Worm (Caenorhabditis elegans) whole organism, early embryonic: ENCODE results near the gene srd-40.

Source experiments
- B0310.2 ChIP-seq: sonication (generic microtip); optimal IDR thresholded peaks from 2 replicates; lab custom pipeline; 2016; ENCODE audit warnings: mild to moderate bottlenecking, missing genetic modification characterization, missing compliant biosample characterization
- F13C5.2 ChIP-seq: sonication (generic microtip); optimal IDR thresholded peaks from 2 replicates; lab custom pipeline; 2017; ENCODE audit warnings: mild to moderate bottlenecking, missing genetic modification characterization, inconsistent platforms, missing compliant biosample characterization
- aly-1 ChIP-seq: sonication (generic microtip); optimal IDR thresholded peaks from 2 replicates; lab custom pipeline; 2016; ENCODE audit warnings: missing genetic modification characterization, missing compliant biosample characterization
- ama-1 ChIP-seq: fragments of 150-350 bp; optimal IDR thresholded peaks from 2 replicates; lab custom pipeline; 2014
- ceh-13 ChIP-seq: fragments of 200-800 bp; sonication (Bioruptor generic); optimal IDR thresholded peaks from 2 replicates; lab custom pipeline; 2018; ENCODE audit warnings: mild to moderate bottlenecking, missing genetic modification characterization, missing compliant biosample characterization
- ceh-36 ChIP-seq: sonication (generic microtip); optimal IDR thresholded peaks from 2 replicates; lab custom pipeline; 2016; ENCODE audit warnings: missing genetic modification characterization, inconsistent platforms, missing compliant biosample characterization
- ets-7 ChIP-seq: sonication (generic microtip); optimal IDR thresholded peaks from 2 replicates; lab custom pipeline; 2016; ENCODE audit warnings: missing genotype, missing genetic modification characterization, missing compliant biosample characterization
- flt-1 ChIP-seq: fragments of 200-800 bp; sonication (Bioruptor generic); IDR thresholded peaks from 2 replicates; pipeline ENCODE4 v1.3.6; 2022; ENCODE audit warnings: missing genetic modification characterization, missing compliant biosample characterization
- hmbx-1 ChIP-seq: sonication (generic microtip); optimal IDR thresholded peaks from 2 replicates; lab custom pipeline; 2016; ENCODE audit warnings: mild to moderate bottlenecking, missing genetic modification characterization, missing compliant biosample characterization
- hmg-4 ChIP-seq: fragments of 200-800 bp; sonication (Bioruptor generic); optimal IDR thresholded peaks from 2 replicates; lab custom pipeline; 2018; ENCODE audit warnings: mild to moderate bottlenecking, missing genetic modification characterization, missing compliant biosample characterization
- hnd-1 ChIP-seq: sonication (generic microtip); optimal IDR thresholded peaks from 2 replicates; lab custom pipeline; 2016; ENCODE audit warnings: missing genetic modification characterization, missing compliant biosample characterization
- pes-1 ChIP-seq: fragments of 200-800 bp; sonication (Bioruptor generic); IDR thresholded peaks from 2 replicates; pipeline ENCODE4 v1.3.6; 2022; ENCODE audit warnings: missing genetic modification reagents, missing genetic modification characterization, missing compliant biosample characterization
- scrt-1 ChIP-seq: fragments of 200-800 bp; sonication (Bioruptor generic); IDR thresholded peaks from 2 replicates; pipeline ENCODE4 v1.3.6; 2022; ENCODE audit warnings: missing genetic modification characterization, missing compliant biosample characterization
- sea-1 ChIP-seq: fragments of 200-800 bp; sonication (Bioruptor generic); conservative IDR thresholded peaks from 2 replicates; pipeline ENCODE4 v1.3.6; 2022; ENCODE audit warnings: missing genetic modification characterization, missing compliant biosample characterization
- tbx-11 ChIP-seq: fragments of 200-800 bp; sonication (Bioruptor generic); IDR thresholded peaks from 2 replicates; pipeline ENCODE4 v1.3.6; 2022; ENCODE audit warnings: missing genetic modification characterization, missing compliant biosample characterization
- tbx-37 ChIP-seq: fragments of 200-800 bp; sonication (Bioruptor generic); conservative IDR thresholded peaks from 2 replicates; pipeline ENCODE4 v1.3.6; 2022; ENCODE audit warnings: missing genetic modification reagents, missing genetic modification characterization, missing compliant biosample characterization
- tra-4 ChIP-seq: sonication (generic microtip); optimal IDR thresholded peaks from 2 replicates; lab custom pipeline; 2017; ENCODE audit warnings: missing genetic modification characterization, missing compliant biosample characterization

Gene srd-40

ce11 chrX:12360444-12360843, 36.9 kb downstream of the srd-40 start, which contains the start of the genes nspc-15 and F19H6.6:
Gene nspc-15 (plus strand): TSS chrX:12360744.
Gene F19H6.6 (plus strand): TSS chrX:12360827.
- TF ChIP-seq B0310.2 (tag; lab: Kevin White, UChicago) (no peak), hmbx-1 (tag; lab: Kevin White, UChicago) (no peak), tra-4 (tag; lab: Kevin White, UChicago) (no peak), tbx-11 (no peak), ama-1 (lab: Kevin White, UChicago) (no peak), ets-7 (tag; lab: Kevin White, UChicago) (no peak), aly-1 (tag; lab: Kevin White, UChicago) (no peak), hmg-4 (no peak), hnd-1 (tag; lab: Kevin White, UChicago) (no peak), scrt-1 (no peak), F13C5.2 (tag; lab: Kevin White, UChicago) (no peak)

ce11 chrX:12362951-12363486, 39.5 kb downstream of the srd-40 start:
- TF ChIP-seq tra-4 (tag; lab: Kevin White, UChicago) (no peak), F13C5.2 (tag; lab: Kevin White, UChicago) (peak; percentile 49)

DNA sequence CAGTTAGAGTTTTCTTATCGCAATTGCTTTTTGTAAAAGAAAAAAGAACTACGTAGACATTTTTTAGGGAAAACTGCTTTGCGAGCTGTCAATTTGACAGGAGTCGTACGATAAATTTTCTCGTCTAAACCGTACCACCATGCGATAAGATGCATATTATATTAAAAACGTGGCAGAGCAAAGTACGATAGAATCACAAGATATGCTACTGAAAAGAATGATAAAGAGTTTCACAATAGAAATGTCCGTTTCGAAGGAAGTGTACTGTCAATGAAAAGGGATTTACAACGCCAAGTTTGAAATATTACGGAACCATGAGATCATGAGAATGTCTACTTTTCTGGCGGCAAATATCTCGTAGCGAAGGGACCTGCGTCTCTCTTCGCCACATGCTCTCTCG, 41.3 kb downstream of the srd-40 start, which contains the start of gene F19H6.5:
Gene F19H6.5, minus strand, starts transcription at position 101 of the 400 bp plus-strand sequence.
- TF ChIP-seq B0310.2 (tag; lab: Kevin White, UChicago) (no peak), ceh-36 (tag; lab: Kevin White, UChicago) (no peak), F13C5.2 (tag; lab: Kevin White, UChicago) (no peak), tbx-37 (GFP tag; lab: Robert Waterston, UW) (no peak), aly-1 (tag; lab: Kevin White, UChicago) (no peak), hmg-4 (no peak), ama-1 (lab: Kevin White, UChicago) (no peak), ets-7 (tag; lab: Kevin White, UChicago) (no peak), scrt-1 (no peak), hnd-1 (tag; lab: Kevin White, UChicago) (no peak), flt-1 (GFP tag; lab: Robert Waterston, UW) (no peak), sea-1 (GFP tag; lab: Robert Waterston, UW) (no peak), tbx-11 (no peak), pes-1 (no peak), tra-4 (tag; lab: Kevin White, UChicago) (no peak), hmbx-1 (tag; lab: Kevin White, UChicago) (no peak), ceh-13 (no peak)

- no peak for TF ChIP-seq hmbx-1 (tag; lab: Kevin White, UChicago)
- TF ChIP-seq sea-1 (GFP tag; lab: Robert Waterston, UW) = no peak
- TF ChIP-seq ceh-36 (tag; lab: Kevin White, UChicago) = no peak
- no peak for TF ChIP-seq tbx-37 (GFP tag; lab: Robert Waterston, UW)
- TF ChIP-seq scrt-1 = no peak
- TF ChIP-seq hnd-1 (tag; lab: Kevin White, UChicago) = no peak
- no peak for TF ChIP-seq ets-7 (tag; lab: Kevin White, UChicago)
- no peak for TF ChIP-seq flt-1 (GFP tag; lab: Robert Waterston, UW)
- no peak for TF ChIP-seq F13C5.2 (tag; lab: Kevin White, UChicago)
- TF ChIP-seq ceh-13 = no peak
- TF ChIP-seq hmg-4 = no peak
- TF ChIP-seq pes-1 = no peak
Observed at ce11 chrX:12365388-12365787, 41.8 kb downstream of the srd-40 start, which contains the start of gene F19H6.4. Gene F19H6.4 (plus strand): TSS chrX:12365688.

DNA sequence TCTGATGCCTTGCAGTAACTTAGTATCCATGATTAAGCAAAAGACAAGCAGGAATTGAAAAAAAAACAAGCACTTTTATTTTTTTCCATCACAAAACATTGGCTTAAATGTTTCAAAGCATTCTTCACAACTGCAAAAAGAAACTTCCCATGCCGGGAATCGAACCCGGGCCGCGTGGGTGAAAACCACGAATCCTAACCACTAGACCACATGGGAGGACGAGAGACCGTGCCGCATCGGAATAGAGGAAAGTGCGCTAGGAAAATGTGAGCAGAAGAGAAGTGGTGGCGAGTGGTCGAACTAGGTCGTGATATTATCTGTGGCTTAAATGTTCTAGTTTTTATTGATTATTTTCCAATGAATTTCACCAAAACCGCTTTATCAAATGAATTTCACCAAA, 44.0 kb downstream of the srd-40 start:
- TF ChIP-seq flt-1 (GFP tag; lab: Robert Waterston, UW) = peak; percentile 84
- peak; percentile 82 for TF ChIP-seq tbx-11
- TF ChIP-seq tra-4 (tag; lab: Kevin White, UChicago) = no peak
- TF ChIP-seq ets-7 (tag; lab: Kevin White, UChicago) = peak; percentile 26
- TF ChIP-seq B0310.2 (tag; lab: Kevin White, UChicago) = peak; percentile 39
- peak; percentile 39 for TF ChIP-seq hmbx-1 (tag; lab: Kevin White, UChicago)
- TF ChIP-seq ceh-36 (tag; lab: Kevin White, UChicago) = peak; percentile 60
- peak; percentile 59 for TF ChIP-seq aly-1 (tag; lab: Kevin White, UChicago)
- no peak for TF ChIP-seq ama-1 (lab: Kevin White, UChicago)
- peak; percentile 60; the same call in 1 of the 2 replicates for TF ChIP-seq tbx-37 (GFP tag; lab: Robert Waterston, UW)
- TF ChIP-seq sea-1 (GFP tag; lab: Robert Waterston, UW) = peak; percentile 71; the same call in 1 of the 2 replicates
- TF ChIP-seq ceh-13 = peak; percentile 55
- TF ChIP-seq F13C5.2 (tag; lab: Kevin White, UChicago) = peak; percentile 84
- TF ChIP-seq pes-1 = no peak; the same call in none of the 2 replicates
- peak; percentile 80 for TF ChIP-seq scrt-1
- peak; percentile 66 for TF ChIP-seq hmg-4
- TF ChIP-seq hnd-1 (tag; lab: Kevin White, UChicago) = peak; percentile 47

DNA sequence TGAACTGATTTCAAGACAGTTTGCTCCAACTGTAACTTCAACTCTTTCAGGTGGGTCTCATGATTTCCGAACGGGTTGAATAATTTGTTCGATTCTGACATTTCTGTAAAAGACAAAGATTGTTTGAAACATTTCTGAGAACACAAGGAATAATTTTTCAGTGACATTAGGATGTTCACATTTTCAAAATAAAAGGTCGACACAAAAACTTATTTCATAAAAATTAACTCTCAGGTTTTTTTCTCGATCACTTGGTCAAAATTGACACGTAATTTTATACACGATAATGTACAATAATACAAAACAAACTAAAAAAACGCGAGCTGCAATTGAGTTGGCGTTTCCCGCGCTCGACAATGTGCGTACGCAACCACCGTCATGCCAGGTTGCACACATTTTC, 47.8 kb downstream of the srd-40 start, which contains the start of gene rif-1.2:
Gene rif-1.2, minus strand, starts transcription at position 101 of the 400 bp plus-strand sequence.
- no peak for TF ChIP-seq tbx-37 (GFP tag; lab: Robert Waterston, UW)
- no peak for TF ChIP-seq tra-4 (tag; lab: Kevin White, UChicago)
- TF ChIP-seq B0310.2 (tag; lab: Kevin White, UChicago) = no peak
- no peak for TF ChIP-seq ets-7 (tag; lab: Kevin White, UChicago)
- no peak for TF ChIP-seq ceh-13
- no peak for TF ChIP-seq hmg-4
- TF ChIP-seq pes-1 = no peak
- TF ChIP-seq sea-1 (GFP tag; lab: Robert Waterston, UW) = no peak
- TF ChIP-seq aly-1 (tag; lab: Kevin White, UChicago) = no peak
